Worm (Caenorhabditis elegans) whole organism, dauer: ENCODE data around the gene cpr-6.

Experiments used
- unc-62 ChIP-seq: sonication (generic microtip); optimal IDR thresholded peaks from 2 replicates; lab custom pipeline; 2017; ENCODE audit warnings: missing biosample characterization, missing genetic modification reagents, missing genetic modification characterization

cpr-6 gene

DNA sequence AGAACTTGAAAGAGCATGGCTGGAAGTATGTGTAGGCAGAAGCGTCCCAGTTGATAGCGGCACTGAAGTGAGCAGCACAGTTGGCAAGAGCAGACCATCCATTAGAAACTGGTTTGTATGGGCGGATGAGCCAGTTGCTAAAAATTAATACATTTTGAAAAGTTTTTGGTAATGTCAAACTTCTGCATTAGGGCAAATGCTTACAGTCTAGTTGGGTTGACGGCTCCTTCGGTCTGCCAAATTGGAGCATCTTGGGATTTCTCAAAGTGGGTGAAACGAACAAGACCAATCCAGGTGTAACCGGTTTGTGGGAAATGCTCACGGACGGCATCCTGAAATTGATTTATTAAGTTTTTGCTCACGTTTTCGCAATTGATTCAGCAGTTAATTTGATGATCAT is 10.6 kb downstream of the cpr-6 start:
- no peak for TF ChIP-seq unc-62 (GFP tag; lab: Kevin White, UChicago)

DNA sequence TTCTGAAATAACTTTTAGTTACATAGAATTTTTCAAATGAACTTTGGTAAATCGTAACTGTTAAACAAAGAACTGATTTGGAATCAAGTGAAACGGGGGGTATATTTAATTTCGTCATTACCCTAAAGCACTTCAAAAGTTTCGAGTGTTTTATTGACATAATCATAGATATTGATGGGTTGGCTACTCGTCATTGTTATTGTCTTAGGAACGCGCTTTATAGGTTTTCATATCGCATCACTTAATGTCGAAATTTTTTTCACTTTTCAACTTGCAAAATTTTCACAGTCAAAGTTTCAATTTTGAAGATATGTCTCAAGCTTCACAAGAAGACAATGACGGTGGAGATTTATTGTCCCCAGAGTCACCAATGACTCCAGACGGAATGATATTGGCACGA is 11.7 kb downstream of the cpr-6 start, which contains the start of gene kqt-1:
kqt-1 (plus strand) TSS at position 301 of the 400 bp plus-strand sequence.
- no peak for TF ChIP-seq unc-62 (GFP tag; lab: Kevin White, UChicago)

DNA sequence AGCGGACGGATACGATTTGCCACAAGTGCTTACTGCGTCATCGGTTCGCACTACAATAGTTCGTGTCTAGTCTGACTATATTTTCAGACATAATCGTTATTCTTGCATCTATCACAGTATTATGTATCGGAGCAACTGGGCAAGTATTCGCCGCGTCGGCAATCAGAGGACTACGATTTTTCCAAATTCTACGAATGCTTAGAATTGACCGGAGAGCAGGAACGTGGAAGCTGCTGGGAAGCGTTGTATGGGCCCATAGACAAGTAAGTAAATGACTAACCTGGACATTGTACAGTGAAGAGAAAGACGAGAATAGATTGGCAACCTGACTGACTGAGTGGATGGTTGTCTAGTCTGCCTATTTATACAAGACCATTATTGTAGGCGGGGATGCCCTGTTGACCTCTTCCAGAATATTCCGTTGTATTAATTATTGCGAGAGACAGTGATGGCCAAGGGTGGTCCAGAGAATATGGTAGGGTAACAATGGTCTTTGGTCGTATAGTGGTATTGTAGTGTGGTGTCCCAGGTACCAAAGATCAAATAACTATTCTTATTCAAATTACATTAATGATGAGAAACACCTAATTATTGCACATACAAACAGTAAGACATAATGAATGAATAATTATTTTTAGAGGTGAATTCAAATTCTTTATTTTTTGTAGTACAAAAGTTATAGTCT is 15.7 kb downstream of the cpr-6 start, which contains the start of gene clec-266:
clec-266 (minus strand) TSS at position 364 of the 685 bp plus-strand sequence.
- no peak for TF ChIP-seq unc-62 (GFP tag; lab: Kevin White, UChicago)

DNA sequence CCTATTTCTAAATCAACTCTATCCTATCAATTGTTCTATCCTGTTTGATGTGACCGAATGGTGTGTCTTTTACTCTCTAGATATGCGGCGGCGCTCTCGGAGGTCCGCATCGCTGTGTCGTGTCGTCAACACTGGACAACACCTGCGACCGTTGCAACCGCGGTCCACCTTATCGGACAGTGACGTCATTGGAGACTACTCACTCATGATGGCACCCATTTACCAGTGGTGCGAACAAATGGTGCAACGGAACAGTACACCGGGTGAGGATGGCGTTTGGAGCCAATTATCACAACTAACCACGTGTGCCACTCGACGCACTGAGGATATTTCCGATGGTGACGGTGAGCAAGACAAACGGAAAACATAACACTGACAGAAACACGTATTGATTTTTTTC is 18.3 kb downstream of the cpr-6 start:
- TF ChIP-seq unc-62 (GFP tag; lab: Kevin White, UChicago), result no peak

DNA sequence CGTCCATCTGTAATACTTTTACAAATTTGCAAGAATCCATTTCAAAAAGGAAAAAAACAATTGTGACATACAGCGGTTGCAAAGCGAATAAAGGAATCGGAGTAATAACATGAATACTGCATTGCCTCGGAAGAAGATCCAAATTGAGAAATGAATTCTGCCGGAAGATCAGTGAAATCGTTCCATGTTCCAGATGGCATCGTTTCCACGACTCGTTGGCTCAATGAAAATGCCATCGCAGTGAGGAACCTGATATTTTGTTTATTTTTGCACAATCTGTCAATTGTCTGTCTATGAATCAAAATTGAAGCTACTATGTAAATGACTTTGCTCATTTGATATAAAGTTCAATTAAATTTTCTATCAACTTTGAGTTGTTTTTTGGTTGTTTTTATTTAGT is 23.6 kb downstream of the cpr-6 start:
- TF ChIP-seq unc-62 (GFP tag; lab: Kevin White, UChicago), result no peak

DNA sequence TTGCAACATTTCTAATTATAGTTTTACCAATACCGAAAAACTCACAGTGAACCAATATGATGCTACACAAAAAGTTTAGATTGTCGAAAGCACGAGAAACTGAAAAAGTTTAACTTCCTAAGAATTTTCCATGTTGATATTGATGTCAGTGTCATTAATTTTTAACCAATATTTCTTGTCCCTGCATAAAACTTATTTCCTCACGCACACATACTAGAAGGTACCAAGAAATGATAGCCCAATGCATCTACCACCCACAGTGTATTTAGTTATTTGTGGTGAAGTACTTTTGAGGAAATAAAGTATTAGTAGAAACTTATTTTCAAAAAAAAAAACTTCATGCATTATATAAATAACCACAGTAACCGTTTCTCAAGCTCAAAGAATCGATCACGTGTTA is 24.4 kb downstream of the cpr-6 start, which contains the start of gene aexr-2:
aexr-2 (minus strand) TSS at position 101 of the 400 bp plus-strand sequence.
- TF ChIP-seq unc-62 (GFP tag; lab: Kevin White, UChicago), result no peak

DNA sequence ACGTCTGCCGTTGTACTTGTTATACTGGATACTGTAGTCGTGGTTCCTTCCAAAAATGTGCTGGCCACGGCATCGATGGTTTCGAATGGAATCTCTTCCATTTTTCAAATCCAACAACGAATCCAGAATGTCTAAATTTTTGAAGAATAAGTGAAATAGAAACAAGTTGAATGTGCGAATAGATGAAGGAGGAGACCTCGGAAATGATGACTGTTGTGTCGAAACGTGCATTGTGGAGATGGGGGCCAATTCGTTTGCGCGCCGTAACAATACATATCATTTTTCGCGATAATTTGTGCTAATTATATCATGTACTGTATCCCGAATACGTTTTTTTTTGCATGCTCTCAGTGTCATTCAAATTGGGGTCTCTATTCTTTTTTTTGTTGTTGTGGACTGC is 28.2 kb downstream of the cpr-6 start, which contains the start of gene aexr-1:
aexr-1 (minus strand) TSS at position 101 of the 400 bp plus-strand sequence.
- TF ChIP-seq unc-62 (GFP tag; lab: Kevin White, UChicago), result no peak

DNA sequence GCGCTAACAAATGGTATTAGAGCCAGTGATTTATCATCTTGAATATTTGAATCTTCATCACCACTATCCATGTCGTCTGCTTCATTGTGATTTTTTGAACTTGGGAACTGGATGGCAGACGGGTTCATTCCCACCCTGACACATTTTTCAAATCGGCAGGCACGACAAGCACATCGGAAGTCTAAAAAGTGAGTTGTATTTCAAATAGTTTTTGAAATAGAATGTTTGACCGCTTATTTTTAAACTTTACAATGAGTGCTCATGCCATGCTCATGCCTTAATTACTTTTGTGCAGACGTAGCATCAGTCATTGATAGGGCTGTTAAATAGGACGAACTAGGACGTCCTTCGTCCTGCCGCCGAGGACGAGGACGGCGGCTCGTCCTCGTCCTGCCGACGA is 30.9 kb downstream of the cpr-6 start:
- no peak for TF ChIP-seq unc-62 (GFP tag; lab: Kevin White, UChicago)

DNA sequence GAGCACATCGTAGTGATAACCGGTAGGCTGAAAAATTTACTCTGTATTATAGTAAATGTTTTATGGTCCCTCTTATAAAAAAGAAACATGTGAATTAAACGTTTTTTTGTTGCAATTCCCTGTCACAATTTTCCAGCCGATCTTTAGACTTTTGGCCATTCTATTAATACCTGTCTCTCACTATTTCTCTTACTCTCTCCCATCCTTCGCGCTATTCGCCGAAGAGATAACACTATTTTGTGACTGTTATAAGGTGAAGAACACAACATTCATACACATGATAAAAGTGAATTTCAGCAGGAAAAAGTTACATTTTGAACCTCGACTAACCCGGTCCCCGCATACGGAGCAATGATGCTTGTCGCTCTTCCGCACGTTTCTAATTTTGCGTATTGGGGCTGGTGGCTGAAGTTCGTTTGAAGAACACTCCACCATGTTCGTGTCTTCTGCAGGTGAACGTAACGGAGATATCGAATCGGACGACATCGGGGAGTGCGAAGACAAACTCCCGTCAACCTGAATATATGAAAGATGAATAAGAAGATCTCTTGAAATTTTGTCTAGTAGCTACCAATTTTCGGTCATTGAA is 32.1 kb downstream of the cpr-6 start:
- TF ChIP-seq unc-62 (GFP tag; lab: Kevin White, UChicago), result no peak

DNA sequence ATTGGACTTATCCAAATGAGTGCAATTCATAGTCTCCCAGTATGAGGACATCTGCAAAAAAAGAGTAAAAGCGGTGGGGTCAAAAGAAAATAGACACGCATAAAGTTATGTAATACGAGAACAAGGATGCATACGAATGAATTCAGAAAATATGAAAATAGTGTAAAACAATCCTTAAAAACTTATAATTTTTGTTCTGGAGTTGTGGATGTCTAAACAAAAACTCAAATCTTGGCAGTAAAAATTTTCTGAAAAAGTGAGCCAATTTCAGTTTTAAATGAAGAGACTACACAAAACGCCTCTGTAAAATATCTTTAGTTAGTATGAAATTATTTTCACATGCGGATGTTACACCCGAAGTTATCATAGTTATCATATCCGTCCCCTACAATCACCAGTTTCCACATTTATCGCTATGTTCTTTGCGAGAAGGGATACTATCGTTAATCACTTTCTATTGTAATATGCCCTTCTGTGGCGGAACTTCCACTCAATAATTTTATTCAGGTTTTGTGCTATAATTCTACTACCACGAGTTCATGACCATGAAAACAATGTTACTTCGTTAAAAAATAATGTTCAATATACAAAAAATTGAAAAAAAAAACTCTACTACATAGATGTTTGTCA is 33.7 kb downstream of the cpr-6 start, which contains the start of gene nhr-120:
nhr-120 (minus strand) TSS at position 51 of the 630 bp plus-strand sequence.
- TF ChIP-seq unc-62 (GFP tag; lab: Kevin White, UChicago), result no peak

DNA sequence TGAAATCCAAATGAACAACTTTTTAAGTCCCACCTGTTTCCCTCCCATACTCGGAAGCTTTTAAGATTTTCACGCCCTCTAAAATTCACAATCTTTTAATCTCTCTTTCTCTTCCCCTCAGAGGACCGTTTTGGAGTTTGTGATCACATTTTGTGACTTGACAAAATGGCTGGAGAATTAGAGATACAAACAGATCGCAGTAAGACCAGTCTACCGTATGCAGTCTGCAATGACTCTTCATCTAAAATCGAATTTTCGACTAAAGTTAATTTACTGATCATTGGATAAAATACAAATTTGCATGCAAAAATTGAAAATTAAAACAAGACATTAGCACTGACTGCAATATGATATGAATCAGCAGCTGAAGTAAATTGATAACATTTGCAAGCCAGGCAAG is 34.5 kb downstream of the cpr-6 start:
- TF ChIP-seq unc-62 (GFP tag; lab: Kevin White, UChicago), result no peak

DNA sequence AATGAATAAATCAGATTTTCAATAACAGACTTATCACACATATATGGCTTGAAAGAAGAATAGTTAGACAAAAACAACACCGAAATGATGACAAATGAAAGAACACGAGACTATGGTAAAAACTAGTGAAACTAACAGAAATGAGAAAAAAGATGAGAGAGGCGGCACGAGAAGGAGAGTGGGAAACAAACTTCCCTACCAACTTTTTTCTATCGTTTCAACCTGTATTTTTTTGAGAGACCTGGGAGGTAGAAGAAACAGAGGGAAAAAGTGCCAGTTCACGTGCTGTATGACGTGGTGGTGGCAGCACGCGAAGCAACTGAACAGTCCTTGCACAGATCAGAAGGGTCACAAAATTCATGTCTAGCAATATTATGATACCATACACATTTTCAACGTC is 35.8 kb downstream of the cpr-6 start:
- TF ChIP-seq unc-62 (GFP tag; lab: Kevin White, UChicago), result no peak

DNA sequence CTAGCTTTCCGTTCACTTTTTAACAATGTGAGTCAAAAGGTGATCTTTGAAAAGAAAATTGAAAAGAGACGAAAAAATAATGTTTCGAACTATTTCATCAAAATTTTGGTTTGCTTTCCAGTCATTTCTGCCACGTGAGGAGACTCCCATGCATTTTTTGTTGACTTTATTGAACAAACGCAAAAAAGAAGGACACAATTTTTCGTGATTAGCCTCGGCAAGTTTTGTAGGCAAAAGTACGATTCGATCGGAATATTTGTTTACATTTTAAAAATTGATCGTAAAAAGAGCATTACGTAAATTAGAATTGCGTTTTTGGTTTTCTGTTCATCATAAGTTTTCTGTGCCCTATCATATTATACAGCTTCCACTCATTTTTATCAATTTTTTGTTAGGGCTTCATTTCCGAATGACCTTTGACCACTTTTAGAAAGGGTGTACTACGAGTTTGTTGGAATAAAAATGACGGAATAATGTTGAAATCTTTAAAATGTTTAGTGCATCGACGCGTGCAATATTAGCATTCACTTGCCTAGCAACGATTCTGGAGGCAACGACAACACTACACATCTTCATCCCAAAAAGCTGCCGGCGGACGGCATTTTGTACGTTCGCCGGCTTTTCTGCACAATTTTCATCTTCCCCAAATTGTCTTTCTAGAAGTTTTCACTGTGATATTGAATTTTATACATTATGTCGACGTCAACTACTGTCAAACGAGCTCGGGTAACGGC is 38.1 kb downstream of the cpr-6 start, which contains the start of gene C56E10.3:
C56E10.3 (plus strand) TSS at position 684 of the 734 bp plus-strand sequence.
- TF ChIP-seq unc-62 (GFP tag; lab: Kevin White, UChicago), result no peak

DNA sequence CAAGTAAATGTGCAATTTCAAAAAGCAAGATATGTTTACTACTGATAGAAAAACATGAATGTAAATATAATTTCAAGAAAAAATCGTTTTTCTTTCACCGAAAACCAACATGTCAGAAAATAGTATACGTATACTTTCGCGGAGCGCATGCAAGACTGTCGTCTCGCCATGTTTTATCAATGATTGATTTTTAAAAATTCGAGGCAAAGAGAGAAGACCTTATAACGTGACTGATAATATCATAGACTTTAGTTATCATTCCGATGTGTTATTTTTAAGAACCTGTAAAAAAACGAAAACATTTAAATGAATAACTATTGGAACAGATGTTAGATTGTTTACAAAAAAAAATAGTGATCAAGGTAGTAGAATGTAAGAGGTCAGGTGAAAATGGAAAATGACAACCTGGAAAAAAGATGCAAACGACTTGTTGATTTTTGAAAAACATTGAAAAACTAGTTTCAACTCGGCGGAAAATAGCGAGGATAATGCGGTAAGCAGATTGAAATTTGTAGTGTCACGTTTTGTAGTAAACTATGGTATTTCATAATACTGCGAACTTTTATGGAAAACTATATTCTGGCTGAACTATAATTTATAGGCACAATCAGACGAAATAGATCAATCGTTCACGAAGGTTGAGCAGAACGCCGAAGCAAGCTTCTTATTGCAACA is 39.5 kb downstream of the cpr-6 start:
- TF ChIP-seq unc-62 (GFP tag; lab: Kevin White, UChicago), result no peak

DNA sequence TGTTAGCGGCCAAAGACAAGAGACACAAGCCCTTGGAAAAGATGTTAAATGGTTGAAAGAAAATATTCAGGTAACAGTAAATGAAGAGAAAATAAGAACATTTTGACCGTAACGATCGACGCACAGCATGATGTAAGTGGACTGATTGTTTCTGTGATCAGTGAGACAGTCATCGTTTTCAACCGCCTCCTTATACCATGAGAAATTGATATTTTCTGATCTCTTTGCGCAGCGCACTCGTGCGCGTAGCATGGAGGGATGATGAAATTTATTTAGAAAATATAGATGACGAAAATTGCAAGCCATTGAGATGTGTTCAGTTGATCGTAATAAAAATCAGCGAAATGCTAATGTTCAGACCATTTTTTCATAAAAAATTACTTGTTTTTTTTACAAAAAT is 42.6 kb downstream of the cpr-6 start:
- no peak for TF ChIP-seq unc-62 (GFP tag; lab: Kevin White, UChicago)
